Worm (Caenorhabditis elegans) whole organism, L3 larva: ENCODE results near the gene F13D11.4.

ENCODE experiments used
- R02D3.7 ChIP-seq: fragments of 150-350 bp; optimal IDR thresholded peaks from 2 replicates; lab custom pipeline; 2014; ENCODE audit warnings: missing biosample characterization, missing genetic modification characterization
- ZK546.5 ChIP-seq: sonication (generic microtip); optimal IDR thresholded peaks from 2 replicates; lab custom pipeline; 2017; ENCODE audit warnings: missing biosample characterization, missing genetic modification characterization
- aly-2 ChIP-seq: fragments of 150-350 bp; optimal IDR thresholded peaks from 2 replicates; lab custom pipeline; 2014; ENCODE audit warnings: missing biosample characterization, missing genetic modification characterization
- ama-1 ChIP-seq: fragments of 150-350 bp; optimal IDR thresholded peaks from 2 replicates; lab custom pipeline; 2018
- ceh-16 ChIP-seq: sonication (generic microtip); optimal IDR thresholded peaks from 2 replicates; lab custom pipeline; 2017; ENCODE audit warnings: missing biosample characterization, missing genetic modification characterization
- ceh-82 ChIP-seq: fragments of 150-350 bp; optimal IDR thresholded peaks from 2 replicates; lab custom pipeline; 2014; ENCODE audit warnings: missing biosample characterization, missing genetic modification characterization
- ceh-9 ChIP-seq: sonication (generic microtip); optimal IDR thresholded peaks from 2 replicates; lab custom pipeline; 2018; ENCODE audit warnings: missing biosample characterization, missing genetic modification characterization
- daf-12 ChIP-seq: fragments of 150-350 bp; optimal IDR thresholded peaks from 2 replicates; lab custom pipeline; 2014; ENCODE audit warnings: missing biosample characterization, missing genetic modification reagents, missing genetic modification characterization
- egl-27 ChIP-seq: sonication (generic microtip); optimal IDR thresholded peaks from 4 replicates; lab custom pipeline; 2017; ENCODE audit warnings: missing biosample characterization, missing genetic modification reagents, missing genetic modification characterization
- egl-5 ChIP-seq: fragments of 150-350 bp; optimal IDR thresholded peaks from 2 replicates; lab custom pipeline; 2017; ENCODE audit warnings: missing biosample characterization, missing genetic modification reagents, missing genetic modification characterization, inconsistent platforms
- elt-1 ChIP-seq: fragments of 150-350 bp; optimal IDR thresholded peaks from 2 replicates; lab custom pipeline; 2014; ENCODE audit warnings: missing biosample characterization, missing genetic modification characterization
- elt-2 ChIP-seq: sonication (generic microtip); optimal IDR thresholded peaks from 2 replicates; lab custom pipeline; 2016; ENCODE audit warnings: missing genetic modification reagents, mild to moderate bottlenecking, missing genetic modification characterization, missing compliant biosample characterization
- eor-1 ChIP-seq, 2 experiments: fragments of 150-350 bp; optimal IDR thresholded peaks; 2 replicates each; lab custom pipeline; 2014 to 2018; ENCODE audit warnings: missing biosample characterization in 2 of 2, missing genetic modification characterization in 2 of 2
- fkh-10 ChIP-seq: sonication (generic microtip); optimal IDR thresholded peaks from 2 replicates; lab custom pipeline; 2017; ENCODE audit warnings: missing biosample characterization, missing genetic modification reagents, missing genetic modification characterization
- fkh-2 ChIP-seq: fragments of 150-350 bp; optimal IDR thresholded peaks from 2 replicates; lab custom pipeline; 2014; ENCODE audit warnings: missing biosample characterization, missing genetic modification reagents, missing genetic modification characterization
- fos-1 ChIP-seq: fragments of 150-350 bp; optimal IDR thresholded peaks from 2 replicates; lab custom pipeline; 2014; ENCODE audit warnings: missing biosample characterization, missing genetic modification characterization
- hmg-11 ChIP-seq: sonication (generic microtip); optimal IDR thresholded peaks from 2 replicates; lab custom pipeline; 2016; ENCODE audit warnings: missing genetic modification characterization, missing compliant biosample characterization
- jun-1 ChIP-seq: fragments of 150-350 bp; optimal IDR thresholded peaks from 2 replicates; lab custom pipeline; 2014; ENCODE audit warnings: missing biosample characterization, missing genetic modification reagents, missing genetic modification characterization
- lin-15B ChIP-seq: fragments of 150-350 bp; optimal IDR thresholded peaks from 2 replicates; lab custom pipeline; 2014; ENCODE audit warnings: missing biosample characterization, missing genetic modification characterization
- lin-39 ChIP-seq: fragments of 150-350 bp; optimal IDR thresholded peaks from 2 replicates; lab custom pipeline; 2018; ENCODE audit warnings: missing biosample characterization, missing genetic modification reagents, missing genetic modification characterization
- mdl-1 ChIP-seq: fragments of 150-350 bp; optimal IDR thresholded peaks from 2 replicates; lab custom pipeline; 2014; ENCODE audit warnings: missing biosample characterization, missing genetic modification characterization
- mml-1 ChIP-seq: fragments of 150-350 bp; sonication (generic microtip); optimal IDR thresholded peaks from 3 replicates; lab custom pipeline; 2014; ENCODE audit warnings: missing biosample characterization, missing genetic modification characterization
- nfya-1 ChIP-seq: sonication (generic microtip); optimal IDR thresholded peaks from 2 replicates; lab custom pipeline; 2017; ENCODE audit warnings: missing genetic modification characterization, mild to moderate bottlenecking, missing compliant biosample characterization, antibody characterized with exemption, moderate library complexity; ENCODE audit not compliant: insufficient read depth
- nhr-11 ChIP-seq: fragments of 150-350 bp; optimal IDR thresholded peaks from 2 replicates; lab custom pipeline; 2014; ENCODE audit warnings: missing biosample characterization, missing genetic modification characterization
- nhr-12 ChIP-seq: fragments of 150-350 bp; optimal IDR thresholded peaks from 2 replicates; lab custom pipeline; 2014; ENCODE audit warnings: missing biosample characterization, missing genetic modification characterization
- nhr-23 ChIP-seq: fragments of 150-350 bp; optimal IDR thresholded peaks from 2 replicates; lab custom pipeline; 2014; ENCODE audit warnings: missing biosample characterization, missing genetic modification reagents, missing genetic modification characterization
- nhr-25 ChIP-seq: sonication (generic microtip); optimal IDR thresholded peaks from 2 replicates; lab custom pipeline; 2017; ENCODE audit warnings: missing biosample characterization, missing genetic modification characterization
- nhr-43 ChIP-seq: sonication (generic microtip); optimal IDR thresholded peaks from 2 replicates; lab custom pipeline; 2016; ENCODE audit warnings: mild to moderate bottlenecking, missing genetic modification characterization, missing compliant biosample characterization; ENCODE audit not compliant: poor library complexity, severe bottlenecking
- nhr-76 ChIP-seq: fragments of 150-350 bp; sonication (generic microtip); optimal IDR thresholded peaks from 5 replicates; lab custom pipeline; 2014; ENCODE audit warnings: missing biosample characterization, missing genetic modification characterization
- nhr-77 ChIP-seq: fragments of 150-350 bp; optimal IDR thresholded peaks from 2 replicates; lab custom pipeline; 2014; ENCODE audit warnings: missing biosample characterization, missing genetic modification characterization
- pqm-1 ChIP-seq: fragments of 150-350 bp; optimal IDR thresholded peaks from 2 replicates; lab custom pipeline; 2017; ENCODE audit warnings: missing biosample characterization, missing genetic modification characterization, inconsistent platforms
- sea-2 ChIP-seq: fragments of 150-350 bp; sonication (generic microtip); optimal IDR thresholded peaks from 4 replicates; lab custom pipeline; 2014; ENCODE audit warnings: missing biosample characterization, missing genetic modification reagents, missing genetic modification characterization
- skn-1 ChIP-seq: fragments of 150-350 bp; optimal IDR thresholded peaks from 2 replicates; lab custom pipeline; 2014; ENCODE audit warnings: missing biosample characterization, missing genetic modification characterization
- tbx-2 ChIP-seq: sonication (generic microtip); optimal IDR thresholded peaks from 2 replicates; lab custom pipeline; 2016; ENCODE audit warnings: mild to moderate bottlenecking, missing genetic modification characterization, missing compliant biosample characterization
- unc-39 ChIP-seq: sonication (generic microtip); optimal IDR thresholded peaks from 4 replicates; lab custom pipeline; 2017; ENCODE audit warnings: missing biosample characterization, missing genetic modification characterization
- unc-62 ChIP-seq: fragments of 150-350 bp; sonication (generic microtip); optimal IDR thresholded peaks from 4 replicates; lab custom pipeline; 2014; ENCODE audit warnings: missing biosample characterization, missing genetic modification reagents, missing genetic modification characterization
- zag-1 ChIP-seq: fragments of 150-350 bp; optimal IDR thresholded peaks from 2 replicates; lab custom pipeline; 2014; ENCODE audit warnings: missing biosample characterization, missing genetic modification characterization

Gene F13D11.4

ce11 chrX:5818176-5818575 lies 16.4 kb downstream of the F13D11.4 start:
- TF ChIP-seq nhr-25 (peak; percentile 11), nhr-43 (tag; lab: Kevin White, UChicago) (peak; percentile 33), elt-2 (tag; lab: Kevin White, UChicago) (no peak), lin-39 (peak; percentile 62)
- TF ChIP-seq, all 47 proteins: peak for 3

ce11 chrX:5817078-5817477 lies 17.5 kb downstream of the F13D11.4 start:
- TF ChIP-seq nfya-1 (tag; lab: Kevin White, UChicago): peak; percentile 95
- TF ChIP-seq elt-1 (tag; lab: Kevin White, UChicago): no peak
- no peak for TF ChIP-seq eor-1 (tag; optimal IDR thresholded peaks at IDR 0.05; lab: Kevin White, UChicago)
- no peak for TF ChIP-seq ama-1 (lab: Kevin White, UChicago)
- TF ChIP-seq lin-39: peak; percentile 1
- no peak for TF ChIP-seq ZK546.5

- TF ChIP-seq egl-5: peak; percentile 63
- peak; percentile 59 for TF ChIP-seq lin-39
- TF ChIP-seq elt-2 (tag; lab: Kevin White, UChicago): no peak
- TF ChIP-seq nfya-1 (tag; lab: Kevin White, UChicago): peak; percentile 72
These were observed 18.3 kb downstream of the F13D11.4 start for ce11 chrX:5816346-5816745.

- TF ChIP-seq hmg-11 (tag; lab: Kevin White, UChicago) (no peak), nfya-1 (tag; lab: Kevin White, UChicago) (peak; percentile 20), lin-39 (peak; percentile 34)
These were observed 19.3 kb downstream of the F13D11.4 start for ce11 chrX:5815343-5815742.

ce11 chrX:5814342-5814741 lies 20.3 kb downstream of the F13D11.4 start:
- TF ChIP-seq eor-1 (tag; optimal IDR thresholded peaks at IDR 0.05; lab: Kevin White, UChicago) (no peak), pqm-1 (tag; lab: Kevin White, UChicago) (peak; percentile 48), elt-2 (tag; lab: Kevin White, UChicago) (peak; percentile 33), egl-27 (tag; lab: Kevin White, UChicago) (no peak), nhr-25 (peak; percentile 35), sea-2 (GFP tag; lab: Kevin White, UChicago) (no peak)

- TF ChIP-seq pqm-1 (tag; lab: Kevin White, UChicago): peak; percentile 76
- no peak for TF ChIP-seq unc-39 (tag; lab: Kevin White, UChicago)
- TF ChIP-seq elt-2 (tag; lab: Kevin White, UChicago): peak; percentile 98
- peak; percentile 24 for TF ChIP-seq jun-1 (tag; lab: Kevin White, UChicago)
These were observed 21.6 kb downstream of the F13D11.4 start for ce11 chrX:5813030-5813429.

ce11 chrX:5811997-5812562 lies 22.5 kb downstream of the F13D11.4 start:
- TF ChIP-seq egl-5: peak; percentile 94
- TF ChIP-seq unc-62: peak; percentile 69
- TF ChIP-seq lin-15B (tag; lab: Kevin White, UChicago): no peak
- TF ChIP-seq egl-27 (tag; lab: Kevin White, UChicago): no peak
- no peak for TF ChIP-seq elt-1 (tag; lab: Kevin White, UChicago)
- peak; percentile 45 for TF ChIP-seq mdl-1 (tag; lab: Kevin White, UChicago)
- TF ChIP-seq eor-1 (tag; optimal IDR thresholded peaks at IDR 0.05; lab: Kevin White, UChicago): no peak
- no peak for TF ChIP-seq ceh-9 (tag; lab: Kevin White, UChicago)
- peak; percentile 99 for TF ChIP-seq sea-2 (GFP tag; lab: Kevin White, UChicago)
- peak; percentile 5 for TF ChIP-seq jun-1 (tag; lab: Kevin White, UChicago)
- no peak for TF ChIP-seq ceh-82
- TF ChIP-seq nhr-23 (tag; lab: Kevin White, UChicago): peak; percentile 48
- TF ChIP-seq elt-2 (tag; lab: Kevin White, UChicago): peak; percentile 19
- TF ChIP-seq daf-12: no peak
- TF ChIP-seq ceh-16 (tag; lab: Kevin White, UChicago): no peak
- no peak for TF ChIP-seq ZK546.5
- peak; percentile 3 for TF ChIP-seq R02D3.7 (tag; lab: Kevin White, UChicago)
- TF ChIP-seq fkh-10 (GFP tag; lab: Kevin White, UChicago): peak; percentile 54
- no peak for TF ChIP-seq mml-1 (tag; lab: Kevin White, UChicago)
- TF ChIP-seq nhr-25: no peak
- no peak for TF ChIP-seq nhr-77
- TF ChIP-seq nhr-43 (tag; lab: Kevin White, UChicago): peak; percentile 89
- TF ChIP-seq hmg-11 (tag; lab: Kevin White, UChicago): peak; percentile 83
- TF ChIP-seq skn-1 (tag; lab: Kevin White, UChicago): no peak
- TF ChIP-seq nhr-11: peak; percentile 54
- TF ChIP-seq nhr-12 (tag; lab: Kevin White, UChicago): no peak
- peak; percentile 79 for TF ChIP-seq tbx-2
- no peak for TF ChIP-seq unc-39 (tag; lab: Kevin White, UChicago)
- peak; percentile 72 for TF ChIP-seq fkh-2 (tag; lab: Kevin White, UChicago)
- TF ChIP-seq zag-1 (tag; lab: Kevin White, UChicago): no peak
- no peak for TF ChIP-seq nhr-76 (tag; lab: Kevin White, UChicago)
- TF ChIP-seq ama-1 (lab: Kevin White, UChicago): no peak
- peak; percentile 70 for TF ChIP-seq fos-1 (tag; lab: Kevin White, UChicago)
- no peak for TF ChIP-seq aly-2 (tag; lab: Kevin White, UChicago)
